Fruit fly (Drosophila melanogaster) whole organism, prepupa: ENCODE results near the gene CG16953.

Source experiments
- CG11902 ChIP-seq: fragments of 200-800 bp; sonication (Bioruptor generic); optimal IDR thresholded peaks from 3 replicates; lab custom pipeline; 2016; ENCODE audit warnings: missing biosample characterization, missing genetic modification characterization
- CG15336 ChIP-seq: fragments of 200-800 bp; sonication (Bioruptor generic); IDR thresholded peaks from 2 replicates; pipeline ENCODE4 v1.3.6; 2022; ENCODE audit warnings: missing biosample characterization, missing genetic modification characterization
- CG16779 ChIP-seq: fragments of 200-800 bp; sonication (Bioruptor generic); optimal IDR thresholded peaks from 3 replicates; lab custom pipeline; 2017; ENCODE audit warnings: missing biosample characterization, mild to moderate bottlenecking, missing genetic modification characterization
- CG34406 ChIP-seq: fragments of 200-800 bp; sonication (Bioruptor generic); optimal IDR thresholded peaks from 3 replicates; lab custom pipeline; 2016; ENCODE audit warnings: missing biosample characterization, missing genetic modification characterization
- CG6792 ChIP-seq: fragments of 200-800 bp; sonication (Bioruptor generic); optimal IDR thresholded peaks from 3 replicates; lab custom pipeline; 2016; ENCODE audit warnings: missing biosample characterization, missing genetic modification characterization
- CG8119 ChIP-seq: fragments of 200-800 bp; sonication (Bioruptor generic); IDR thresholded peaks from 3 replicates; pipeline ENCODE4 v1.3.6; 2022; ENCODE audit warnings: missing biosample characterization, missing genetic modification characterization
- Gug ChIP-seq: fragments of 200-800 bp; sonication (Bioruptor generic); IDR thresholded peaks from 2 replicates; pipeline ENCODE4 v1.3.6; 2022; ENCODE audit warnings: missing biosample characterization, missing genetic modification characterization
- Hr4 ChIP-seq: fragments of 200-800 bp; sonication (Bioruptor generic); optimal IDR thresholded peaks from 3 replicates; lab custom pipeline; 2016; ENCODE audit warnings: missing biosample characterization, missing genetic modification characterization
- Met ChIP-seq: fragments of 200-800 bp; sonication (Bioruptor generic); optimal IDR thresholded peaks from 3 replicates; lab custom pipeline; 2016; ENCODE audit warnings: missing biosample characterization, missing genetic modification characterization
- OdsH ChIP-seq: fragments of 200-800 bp; sonication (Bioruptor generic); optimal IDR thresholded peaks from 3 replicates; lab custom pipeline; 2016; ENCODE audit warnings: missing biosample characterization, missing genetic modification characterization
- achi ChIP-seq: fragments of 200-800 bp; sonication (Bioruptor generic); optimal IDR thresholded peaks from 3 replicates; lab custom pipeline; 2016; ENCODE audit warnings: missing biosample characterization, missing genetic modification characterization
- net ChIP-seq: fragments of 200-800 bp; sonication (Bioruptor generic); optimal IDR thresholded peaks from 3 replicates; lab custom pipeline; 2016; ENCODE audit warnings: missing biosample characterization, missing genetic modification characterization

- TF ChIP-seq CG16779 (tag; lab: Kevin White, UChicago) = no peak
- peak; percentile 69 for TF ChIP-seq OdsH
- peak; percentile 43 for TF ChIP-seq CG34406 (GFP tag; lab: Kevin White, UChicago)
- no peak for TF ChIP-seq CG15336 (GFP tag; lab: Robert Waterston, UW)
- TF ChIP-seq CG6792 (GFP tag; lab: Kevin White, UChicago) = no peak
- 0 out of 3 replicates have a peak, but pooled peaks have one; percentile 27 for TF ChIP-seq CG8119 (GFP tag; lab: Robert Waterston, UW)
- peak; percentile 56 for TF ChIP-seq Met (GFP tag; lab: Kevin White, UChicago)
- peak; percentile 46 for TF ChIP-seq net (GFP tag; lab: Kevin White, UChicago)
- TF ChIP-seq achi (GFP tag; lab: Kevin White, UChicago) = peak; percentile 64
- TF ChIP-seq Hr4 (GFP tag; lab: Kevin White, UChicago) = peak; percentile 68
- TF ChIP-seq CG11902 (GFP tag; lab: Kevin White, UChicago) = peak; percentile 27
- TF ChIP-seq Gug (GFP tag; lab: Robert Waterston, UW) = no peak
Measured at dm6 chr3R:20557415-20558105, 28.1 kb downstream of the CG16953 start, which contains the start of the genes DPCoAC and CG5180.
